Worm (Caenorhabditis elegans): ENCODE measurements around the gene T07H3.8.

Gene T07H3.8

ce11 chrII:1597101-1598088, 11.0 kb downstream of the T07H3.8 start, which contains the start of gene bath-46:
TSS of gene bath-46 (plus strand) at chrII:1597906.
- TF ChIP-seq pha-4 (tag; optimal IDR thresholded peaks at IDR 0.05) (no peak), mab-5 (tag; optimal IDR thresholded peaks at IDR 0.05) (no peak), drap-1 (GFP tag; optimal IDR thresholded peaks at IDR 0.05) (no peak), elt-1 (tag; optimal IDR thresholded peaks at IDR 0.05; ENCODE audit: borderline replicate concordance, insufficient read depth) (no peak), ceh-83 (GFP tag; optimal IDR thresholded peaks at IDR 0.05) (no peak), mls-2 (tag; optimal IDR thresholded peaks at IDR 0.05) (no peak), ceh-43 (GFP tag; optimal IDR thresholded peaks at IDR 0.05) (no peak)

- TF ChIP-seq snpc-4 (tag; optimal IDR thresholded peaks at IDR 0.05) (no peak), lsy-2 (tag; optimal IDR thresholded peaks at IDR 0.05) (no peak), drap-1 (GFP tag; optimal IDR thresholded peaks at IDR 0.05) (no peak), mls-2 (tag; optimal IDR thresholded peaks at IDR 0.05) (no peak), ceh-83 (GFP tag; optimal IDR thresholded peaks at IDR 0.05) (no peak), lin-32 (GFP tag; optimal IDR thresholded peaks at IDR 0.05) (no peak), sem-2 (GFP tag; optimal IDR thresholded peaks at IDR 0.05) (no peak), ceh-43 (GFP tag; optimal IDR thresholded peaks at IDR 0.05) (no peak), nhr-237 (tag; optimal IDR thresholded peaks at IDR 0.05) (no peak), bed-3 (GFP tag; optimal IDR thresholded peaks at IDR 0.05) (no peak), ztf-11 (tag; optimal IDR thresholded peaks at IDR 0.05) (no peak), M03D4.4 (tag; optimal IDR thresholded peaks at IDR 0.05) (no peak), ces-1 (GFP tag; optimal IDR thresholded peaks at IDR 0.05) (no peak)
Observed at ce11 chrII:1600661-1601060, 14.3 kb downstream of the T07H3.8 start, which contains the start of gene bath-26. TSS of gene bath-26 (minus strand) at chrII:1600761.

- TF ChIP-seq ceh-83 (GFP tag; optimal IDR thresholded peaks at IDR 0.05) (no peak), nhr-28 (tag; optimal IDR thresholded peaks at IDR 0.05) (no peak), tbx-8 (GFP tag; optimal IDR thresholded peaks at IDR 0.05) (no peak), lsy-2 (tag; optimal IDR thresholded peaks at IDR 0.05) (no peak), unc-39 (tag; optimal IDR thresholded peaks at IDR 0.05) (no peak), blmp-1 (tag; optimal IDR thresholded peaks at IDR 0.05) (no peak), unc-62 (GFP tag; optimal IDR thresholded peaks at IDR 0.05) (no peak), M03D4.4 (tag; optimal IDR thresholded peaks at IDR 0.05) (no peak), sem-2 (GFP tag; optimal IDR thresholded peaks at IDR 0.05) (no peak), cnd-1 (tag; optimal IDR thresholded peaks at IDR 0.05) (no peak)
Observed at ce11 chrII:1601507-1601906, 15.1 kb downstream of the T07H3.8 start, which contains the start of gene bath-47. TSS of gene bath-47 (plus strand) at chrII:1601811.

DNA sequence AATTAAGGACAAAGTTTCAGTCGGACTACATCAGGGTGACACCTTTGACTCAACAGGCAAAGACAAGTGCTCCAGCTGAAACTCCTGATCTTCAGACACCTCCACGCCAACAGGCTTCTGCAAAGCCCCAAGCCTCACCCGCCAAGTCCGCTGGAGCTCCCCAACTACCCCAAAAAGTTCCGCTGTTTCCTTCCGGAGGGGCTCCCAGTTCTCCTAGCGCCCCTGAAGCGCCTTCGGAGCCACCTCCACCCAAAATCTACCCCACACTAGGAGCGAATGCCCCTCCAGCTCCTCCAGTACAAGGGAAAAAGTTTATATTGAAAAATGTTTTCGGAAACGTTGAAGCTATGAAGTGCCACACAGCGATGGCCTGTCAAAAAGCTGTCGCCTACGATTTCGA, 16.6 kb downstream of the T07H3.8 start:
- TF ChIP-seq zip-8 (tag; optimal IDR thresholded peaks at IDR 0.05) (no peak), pha-4 (tag; optimal IDR thresholded peaks at IDR 0.05) (no peak), nhr-12 (tag; optimal IDR thresholded peaks at IDR 0.05) (no peak), flh-1 (GFP tag; optimal IDR thresholded peaks at IDR 0.05) (no peak), tbx-8 (GFP tag; optimal IDR thresholded peaks at IDR 0.05) (no peak), unc-120 (tag; optimal IDR thresholded peaks at IDR 0.05; ENCODE audit: poor library complexity, severe bottlenecking) (no peak), blmp-1 (tag; optimal IDR thresholded peaks at IDR 0.05) (no peak), nhr-237 (tag; optimal IDR thresholded peaks at IDR 0.05) (no peak), drap-1 (GFP tag; optimal IDR thresholded peaks at IDR 0.05) (no peak), nhr-28 (tag; optimal IDR thresholded peaks at IDR 0.05) (no peak), mep-1 (tag; optimal IDR thresholded peaks at IDR 0.05) (no peak), ham-2 (GFP tag; optimal IDR thresholded peaks at IDR 0.05) (no peak), ceh-39 (tag; optimal IDR thresholded peaks at IDR 0.05) (no peak), cnd-1 (tag; optimal IDR thresholded peaks at IDR 0.05) (no peak), nhr-2 (tag; optimal IDR thresholded peaks at IDR 0.05) (no peak), ces-1 (GFP tag; optimal IDR thresholded peaks at IDR 0.05) (no peak), nhr-76 (tag; optimal IDR thresholded peaks at IDR 0.05) (no peak)
